Worm (Caenorhabditis elegans) whole organism, L3 larva: ENCODE results near the gene W09G12.9.

Experiments
- ama-1 ChIP-seq: fragments of 150-350 bp; optimal IDR thresholded peaks from 2 replicates; lab custom pipeline; 2018
- ceh-82 ChIP-seq: fragments of 150-350 bp; optimal IDR thresholded peaks from 2 replicates; lab custom pipeline; 2014; ENCODE audit warnings: missing biosample characterization, missing genetic modification characterization
- mdl-1 ChIP-seq: fragments of 150-350 bp; optimal IDR thresholded peaks from 2 replicates; lab custom pipeline; 2014; ENCODE audit warnings: missing biosample characterization, missing genetic modification characterization
- ztf-4 ChIP-seq: fragments of 150-350 bp; optimal IDR thresholded peaks from 2 replicates; lab custom pipeline; 2014; ENCODE audit warnings: missing biosample characterization, missing genetic modification characterization

DNA sequence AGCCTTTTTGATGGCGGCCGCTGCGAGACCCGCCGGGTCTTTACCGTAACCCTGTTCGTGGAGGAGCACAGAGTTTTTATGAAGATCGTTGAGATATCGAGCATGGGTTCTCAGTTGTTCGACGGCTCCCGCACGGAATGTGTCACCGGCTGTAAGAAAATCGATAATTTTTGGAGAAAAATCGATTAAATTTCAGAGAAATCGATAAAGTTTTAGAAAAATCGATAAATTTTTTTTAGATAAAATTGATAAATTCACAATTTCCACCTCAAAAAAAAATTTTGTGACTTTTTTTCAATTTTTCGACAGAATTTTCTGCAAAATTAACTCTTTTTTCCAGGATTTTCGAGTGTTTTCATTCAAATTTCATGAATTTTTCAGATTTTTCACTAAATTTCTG is 18.4 kb downstream of the W09G12.9 start:
- TF ChIP-seq ceh-82 (no peak), mdl-1 (tag; lab: Kevin White, UChicago) (no peak), ama-1 (lab: Kevin White, UChicago) (no peak), ztf-4 (tag; lab: Kevin White, UChicago) (no peak)
